Worm (Caenorhabditis elegans) whole organism, L3 larva: Measurements from ENCODE around the gene nhr-101.

Experiments
- R02D3.7 ChIP-seq: fragments of 150-350 bp; optimal IDR thresholded peaks from 2 replicates; lab custom pipeline; 2014; ENCODE audit warnings: missing biosample characterization, missing genetic modification characterization
- aly-2 ChIP-seq: fragments of 150-350 bp; optimal IDR thresholded peaks from 2 replicates; lab custom pipeline; 2014; ENCODE audit warnings: missing biosample characterization, missing genetic modification characterization
- ama-1 ChIP-seq: fragments of 150-350 bp; optimal IDR thresholded peaks from 2 replicates; lab custom pipeline; 2018
- ceh-16 ChIP-seq: sonication (generic microtip); optimal IDR thresholded peaks from 2 replicates; lab custom pipeline; 2017; ENCODE audit warnings: missing biosample characterization, missing genetic modification characterization
- ceh-28 ChIP-seq: fragments of 150-350 bp; optimal IDR thresholded peaks from 2 replicates; lab custom pipeline; 2014; ENCODE audit warnings: missing biosample characterization, missing genetic modification reagents, missing genetic modification characterization
- ceh-82 ChIP-seq: fragments of 150-350 bp; optimal IDR thresholded peaks from 2 replicates; lab custom pipeline; 2014; ENCODE audit warnings: missing biosample characterization, missing genetic modification characterization
- ceh-9 ChIP-seq: sonication (generic microtip); optimal IDR thresholded peaks from 2 replicates; lab custom pipeline; 2018; ENCODE audit warnings: missing biosample characterization, missing genetic modification characterization
- egl-27 ChIP-seq: sonication (generic microtip); optimal IDR thresholded peaks from 4 replicates; lab custom pipeline; 2017; ENCODE audit warnings: missing biosample characterization, missing genetic modification reagents, missing genetic modification characterization
- egl-5 ChIP-seq: fragments of 150-350 bp; optimal IDR thresholded peaks from 2 replicates; lab custom pipeline; 2017; ENCODE audit warnings: missing biosample characterization, missing genetic modification reagents, missing genetic modification characterization, inconsistent platforms
- elt-1 ChIP-seq: fragments of 150-350 bp; optimal IDR thresholded peaks from 2 replicates; lab custom pipeline; 2014; ENCODE audit warnings: missing biosample characterization, missing genetic modification characterization
- elt-2 ChIP-seq: sonication (generic microtip); optimal IDR thresholded peaks from 2 replicates; lab custom pipeline; 2016; ENCODE audit warnings: missing genetic modification reagents, mild to moderate bottlenecking, missing genetic modification characterization, missing compliant biosample characterization
- elt-3 ChIP-seq, 3 experiments: fragments of 150-350 bp in 1 of 3; sonication (generic microtip) in 2 of 3; optimal IDR thresholded peaks; 2 replicates in 2 of 3; 4 replicates in 1 of 3; lab custom pipeline; 2014 to 2017; ENCODE audit warnings: missing biosample characterization in 3 of 3, missing genetic modification characterization in 3 of 3
- eor-1 ChIP-seq, 2 experiments: fragments of 150-350 bp; optimal IDR thresholded peaks; 2 replicates each; lab custom pipeline; 2014 to 2018; ENCODE audit warnings: missing biosample characterization in 2 of 2, missing genetic modification characterization in 2 of 2
- fkh-10 ChIP-seq: sonication (generic microtip); optimal IDR thresholded peaks from 2 replicates; lab custom pipeline; 2017; ENCODE audit warnings: missing biosample characterization, missing genetic modification reagents, missing genetic modification characterization
- fos-1 ChIP-seq: fragments of 150-350 bp; optimal IDR thresholded peaks from 2 replicates; lab custom pipeline; 2014; ENCODE audit warnings: missing biosample characterization, missing genetic modification characterization
- jun-1 ChIP-seq: fragments of 150-350 bp; optimal IDR thresholded peaks from 2 replicates; lab custom pipeline; 2014; ENCODE audit warnings: missing biosample characterization, missing genetic modification reagents, missing genetic modification characterization
- lin-15B ChIP-seq: fragments of 150-350 bp; optimal IDR thresholded peaks from 2 replicates; lab custom pipeline; 2014; ENCODE audit warnings: missing biosample characterization, missing genetic modification characterization
- lin-39 ChIP-seq: fragments of 150-350 bp; optimal IDR thresholded peaks from 2 replicates; lab custom pipeline; 2018; ENCODE audit warnings: missing biosample characterization, missing genetic modification reagents, missing genetic modification characterization
- mdl-1 ChIP-seq: fragments of 150-350 bp; optimal IDR thresholded peaks from 2 replicates; lab custom pipeline; 2014; ENCODE audit warnings: missing biosample characterization, missing genetic modification characterization
- nfya-1 ChIP-seq: sonication (generic microtip); optimal IDR thresholded peaks from 2 replicates; lab custom pipeline; 2017; ENCODE audit warnings: missing genetic modification characterization, mild to moderate bottlenecking, missing compliant biosample characterization, antibody characterized with exemption, moderate library complexity; ENCODE audit not compliant: insufficient read depth
- nhr-11 ChIP-seq: fragments of 150-350 bp; optimal IDR thresholded peaks from 2 replicates; lab custom pipeline; 2014; ENCODE audit warnings: missing biosample characterization, missing genetic modification characterization
- nhr-23 ChIP-seq: fragments of 150-350 bp; optimal IDR thresholded peaks from 2 replicates; lab custom pipeline; 2014; ENCODE audit warnings: missing biosample characterization, missing genetic modification reagents, missing genetic modification characterization
- nhr-237 ChIP-seq: fragments of 150-350 bp; optimal IDR thresholded peaks from 2 replicates; lab custom pipeline; 2014; ENCODE audit warnings: missing biosample characterization, missing genetic modification characterization
- nhr-25 ChIP-seq: sonication (generic microtip); optimal IDR thresholded peaks from 2 replicates; lab custom pipeline; 2017; ENCODE audit warnings: missing biosample characterization, missing genetic modification characterization
- nhr-28 ChIP-seq: fragments of 150-350 bp; optimal IDR thresholded peaks from 2 replicates; lab custom pipeline; 2014; ENCODE audit warnings: missing biosample characterization, missing genetic modification characterization
- nhr-43 ChIP-seq: sonication (generic microtip); optimal IDR thresholded peaks from 2 replicates; lab custom pipeline; 2016; ENCODE audit warnings: mild to moderate bottlenecking, missing genetic modification characterization, missing compliant biosample characterization; ENCODE audit not compliant: poor library complexity, severe bottlenecking
- nhr-67 ChIP-seq: fragments of 150-350 bp; optimal IDR thresholded peaks from 2 replicates; lab custom pipeline; 2014; ENCODE audit warnings: missing biosample characterization, missing genetic modification characterization
- nhr-76 ChIP-seq: fragments of 150-350 bp; sonication (generic microtip); optimal IDR thresholded peaks from 5 replicates; lab custom pipeline; 2014; ENCODE audit warnings: missing biosample characterization, missing genetic modification characterization
- pha-4 ChIP-seq: fragments of 150-350 bp; optimal IDR thresholded peaks from 2 replicates; lab custom pipeline; 2014; ENCODE audit warnings: missing biosample characterization, missing genetic modification reagents, missing genetic modification characterization
- pqm-1 ChIP-seq: fragments of 150-350 bp; optimal IDR thresholded peaks from 2 replicates; lab custom pipeline; 2017; ENCODE audit warnings: missing biosample characterization, missing genetic modification characterization, inconsistent platforms
- sea-2 ChIP-seq: fragments of 150-350 bp; sonication (generic microtip); optimal IDR thresholded peaks from 4 replicates; lab custom pipeline; 2014; ENCODE audit warnings: missing biosample characterization, missing genetic modification reagents, missing genetic modification characterization
- skn-1 ChIP-seq: fragments of 150-350 bp; optimal IDR thresholded peaks from 2 replicates; lab custom pipeline; 2014; ENCODE audit warnings: missing biosample characterization, missing genetic modification characterization
- zag-1 ChIP-seq: fragments of 150-350 bp; optimal IDR thresholded peaks from 2 replicates; lab custom pipeline; 2014; ENCODE audit warnings: missing biosample characterization, missing genetic modification characterization
- ztf-4 ChIP-seq: fragments of 150-350 bp; optimal IDR thresholded peaks from 2 replicates; lab custom pipeline; 2014; ENCODE audit warnings: missing biosample characterization, missing genetic modification characterization

The nhr-101 gene

DNA sequence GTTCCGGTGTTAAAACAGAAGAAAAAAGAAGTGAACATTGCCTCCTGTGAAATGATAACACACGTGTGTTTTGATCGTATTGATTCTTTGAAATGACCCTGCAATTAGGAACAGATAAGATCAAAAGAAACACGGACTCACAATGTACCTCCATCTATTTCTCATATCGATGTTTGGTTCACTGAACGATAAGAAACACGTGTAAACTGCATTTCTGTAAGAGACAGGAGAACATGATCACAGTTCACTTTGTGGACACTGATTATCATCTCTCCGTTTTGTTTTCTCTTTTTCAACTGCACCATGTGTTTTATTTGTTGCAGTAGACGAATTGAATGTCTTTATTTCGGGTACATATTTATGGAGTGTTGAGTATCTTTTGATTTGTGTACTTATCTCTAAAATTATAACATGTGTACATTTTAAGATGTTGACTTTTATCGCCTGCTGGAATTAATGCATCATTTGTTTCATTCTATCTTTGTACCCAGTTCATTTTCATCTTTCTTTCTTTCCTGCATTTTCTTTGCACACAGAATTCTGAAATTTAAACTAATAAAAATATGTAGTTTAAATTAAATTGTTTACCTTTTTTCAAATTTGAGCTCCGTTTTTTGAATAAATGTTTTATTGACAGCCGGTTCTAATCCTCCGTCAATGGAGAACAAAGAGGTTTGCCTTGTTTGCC is 2.7 kb downstream of the nhr-101 start, which contains the start of the genes H12C20.7 and nhr-68 (continued):
- TF ChIP-seq ceh-28 (tag; lab: Kevin White, UChicago) (peak; percentile 52), ceh-9 (no peak), ceh-16 (tag; lab: Kevin White, UChicago) (no peak), skn-1 (tag; lab: Kevin White, UChicago) (peak; percentile 77), elt-2 (tag; lab: Kevin White, UChicago) (peak; percentile 99), fos-1 (tag; lab: Kevin White, UChicago) (peak; percentile 60), sea-2 (GFP tag; lab: Kevin White, UChicago) (no peak), fkh-10 (GFP tag; lab: Kevin White, UChicago) (no peak), elt-3 (tag; optimal IDR thresholded peaks at IDR 0.05; lab: Kevin White, UChicago) (peak in 2 of 3 experiments; percentile 75 to 77), mdl-1 (tag; lab: Kevin White, UChicago) (peak; percentile 76), egl-5 (tag; lab: Kevin White, UChicago) (no peak), R02D3.7 (peak; percentile 50), egl-27 (tag; lab: Kevin White, UChicago) (peak; percentile 72)

DNA sequence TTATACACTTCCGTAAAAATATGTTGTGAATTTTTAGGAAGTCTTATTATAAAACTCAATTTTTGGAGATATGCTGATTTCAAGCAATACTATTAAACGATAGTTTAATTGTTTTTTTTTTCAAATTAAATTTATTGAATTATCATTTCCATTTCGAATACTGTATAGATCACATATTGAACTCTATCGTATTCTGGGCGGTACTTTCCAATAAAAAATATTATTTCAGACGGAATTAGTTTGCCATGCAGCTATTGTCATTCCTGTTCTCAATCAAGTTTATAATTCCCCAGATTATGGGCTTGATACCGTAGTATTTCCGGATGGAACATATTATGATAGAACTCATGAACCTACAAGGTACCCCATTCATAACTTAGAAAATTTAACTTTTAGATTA is 4.3 kb downstream of the nhr-101 start:
- TF ChIP-seq aly-2 (tag; lab: Kevin White, UChicago) (no peak), egl-27 (tag; lab: Kevin White, UChicago) (no peak), pqm-1 (tag; lab: Kevin White, UChicago) (peak; percentile 11), elt-1 (tag; lab: Kevin White, UChicago) (no peak), nhr-25 (no peak), lin-15B (tag; lab: Kevin White, UChicago) (no peak), nhr-11 (tag; lab: Kevin White, UChicago) (no peak), pha-4 (peak; percentile 39), nfya-1 (peak; percentile 27), fos-1 (tag; lab: Kevin White, UChicago) (no peak), nhr-43 (tag; lab: Kevin White, UChicago) (peak; percentile 39)
- TF ChIP-seq, all 47 proteins: peak for 4

DNA sequence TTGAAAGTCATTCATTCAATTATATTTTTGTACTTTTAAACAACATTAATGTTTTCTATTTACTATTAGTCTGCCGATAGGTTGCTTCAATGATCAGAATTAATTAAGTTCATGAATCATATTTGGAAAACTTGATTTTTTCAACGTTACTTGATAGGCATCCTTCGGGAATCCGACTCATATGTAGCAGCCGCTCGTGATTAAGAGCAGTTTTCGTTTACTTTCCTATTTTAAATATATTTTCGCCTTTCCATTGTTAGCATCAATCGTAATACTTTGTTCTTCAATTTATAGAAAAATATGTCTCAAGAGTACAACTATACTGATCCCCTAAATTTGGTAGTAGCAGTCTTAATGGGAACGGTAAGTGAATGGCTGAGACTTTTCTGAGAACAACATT is 10.6 kb downstream of the nhr-101 start, which contains the start of gene srx-90:
TSS of gene srx-90 (plus strand) at position 301 of the 400 bp plus-strand sequence.
- TF ChIP-seq ama-1 (lab: Kevin White, UChicago) = no peak
- TF ChIP-seq R02D3.7 = no peak
- no peak for TF ChIP-seq pqm-1 (tag; lab: Kevin White, UChicago)
- TF ChIP-seq aly-2 (tag; lab: Kevin White, UChicago) = no peak
- no peak for TF ChIP-seq nhr-28
- TF ChIP-seq jun-1 (tag; lab: Kevin White, UChicago) = no peak
- TF ChIP-seq mdl-1 (tag; lab: Kevin White, UChicago) = no peak
- TF ChIP-seq zag-1 = no peak
- TF ChIP-seq ceh-28 (tag; lab: Kevin White, UChicago) = no peak
- TF ChIP-seq ceh-82 (tag; lab: Kevin White, UChicago) = no peak
- TF ChIP-seq elt-3 (tag; optimal IDR thresholded peaks at IDR 0.05; lab: Kevin White, UChicago) = no peak
- no peak for TF ChIP-seq eor-1 (tag; optimal IDR thresholded peaks at IDR 0.05; lab: Kevin White, UChicago)
- no peak for TF ChIP-seq nhr-25

- TF ChIP-seq jun-1 (tag; lab: Kevin White, UChicago) (no peak), lin-39 (tag; lab: Kevin White, UChicago) (no peak), mdl-1 (tag; lab: Kevin White, UChicago) (no peak), elt-1 (tag; lab: Kevin White, UChicago) (no peak), nhr-76 (tag; lab: Kevin White, UChicago) (no peak), nhr-237 (tag; lab: Kevin White, UChicago) (no peak), elt-3 (tag; optimal IDR thresholded peaks at IDR 0.05; lab: Kevin White, UChicago) (no peak), eor-1 (tag; optimal IDR thresholded peaks at IDR 0.05; lab: Kevin White, UChicago) (no peak), pqm-1 (tag; lab: Kevin White, UChicago) (no peak), ztf-4 (tag; lab: Kevin White, UChicago) (no peak), nhr-23 (tag; lab: Kevin White, UChicago) (no peak), nhr-67 (tag; lab: Kevin White, UChicago) (no peak)
Observed at ce11 chrV:11583212-11583611, 12.9 kb downstream of the nhr-101 start, which contains the start of gene srx-88. srx-88 (plus strand) TSS chrV:11583512.
